Worm (Caenorhabditis elegans) whole organism, early embryonic: ENCODE measurements around the gene F54F7.8.

ENCODE experiments used
- flt-1 ChIP-seq: fragments of 200-800 bp; sonication (Bioruptor generic); IDR thresholded peaks from 2 replicates; pipeline ENCODE4 v1.3.6; 2022; ENCODE audit warnings: missing genetic modification characterization, missing compliant biosample characterization
- scrt-1 ChIP-seq: fragments of 200-800 bp; sonication (Bioruptor generic); IDR thresholded peaks from 2 replicates; pipeline ENCODE4 v1.3.6; 2022; ENCODE audit warnings: missing genetic modification characterization, missing compliant biosample characterization

- TF ChIP-seq flt-1 (GFP tag; lab: Robert Waterston, UW) (no peak), scrt-1 (GFP tag; lab: Robert Waterston, UW) (no peak)
Observed at ce11 chrX:11837378-11837777, 17.4 kb downstream of the F54F7.8 start, which contains the start of gene taf-7.1.
